Fruit fly (Drosophila melanogaster): ENCODE results near the gene CG13458.
A peak's percentile ranks its signal among the peaks of the same experiment; 100 is the strongest.

The CG13458 gene

DNA sequence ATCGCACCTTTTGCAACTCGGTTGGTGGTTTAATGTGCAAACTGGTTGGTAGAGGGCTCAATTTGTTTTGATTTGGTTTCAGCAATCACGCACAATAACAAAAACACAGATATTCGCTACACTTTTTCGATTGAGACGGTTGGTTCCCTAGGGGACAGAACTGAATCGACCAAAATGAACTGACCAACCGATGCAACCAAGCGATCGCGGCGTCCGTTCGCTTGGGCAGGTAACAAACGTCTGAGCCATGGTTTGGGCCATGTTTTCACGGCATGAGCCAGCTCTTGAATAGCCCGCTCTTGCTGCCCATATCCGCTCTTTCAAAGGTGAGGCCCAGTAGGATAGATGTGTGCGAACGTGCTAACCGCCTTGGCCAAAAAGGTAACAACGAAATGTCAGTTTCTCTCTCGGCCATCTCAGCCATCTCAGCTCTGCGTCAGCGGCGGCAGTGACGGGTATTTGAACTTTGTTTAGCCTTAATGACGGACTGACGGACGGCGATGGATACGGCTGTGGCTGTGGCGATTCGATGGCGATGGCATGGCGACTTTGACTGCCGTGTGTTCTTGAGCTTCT is 11.8 kb downstream of the CG13458 start, which contains the start of gene CG16959 (continued):
- TF ChIP-seq Dbx (GFP tag; IDR thresholded peaks at IDR 0.05) (no peak), CG10462 (GFP tag; optimal IDR thresholded peaks at IDR 0.05) (no peak), E2f1 (GFP tag; IDR thresholded peaks at IDR 0.05) (no peak), Dp (GFP tag; optimal IDR thresholded peaks at IDR 0.05) (no peak), ham (GFP tag; IDR thresholded peaks at IDR 0.05) (no peak), Mes4 (GFP tag; optimal IDR thresholded peaks at IDR 0.05) (no peak), CG12942 (GFP tag; optimal IDR thresholded peaks at IDR 0.05) (no peak), ems (GFP tag; optimal IDR thresholded peaks at IDR 0.05) (no peak), Poxn (GFP tag; IDR thresholded peaks at IDR 0.05) (no peak), Opbp (GFP tag; IDR thresholded peaks at IDR 0.05; ENCODE audit: partially characterized antibody) (0 out of 3 replicates have a peak, but pooled peaks have one; percentile 35), caup (GFP tag; optimal IDR thresholded peaks at IDR 0.05; ENCODE audit: severe bottlenecking) (no peak), Bdp1 (GFP tag; optimal IDR thresholded peaks at IDR 0.05) (no peak), kni (GFP tag; optimal IDR thresholded peaks at IDR 0.05) (peak; percentile 91), CG14710 (tag; optimal IDR thresholded peaks at IDR 0.05) (no peak), CG10274 (GFP tag; optimal IDR thresholded peaks at IDR 0.05) (peak; percentile 14), nmo (GFP tag; optimal IDR thresholded peaks at IDR 0.05) (no peak), bigmax (GFP tag; optimal IDR thresholded peaks at IDR 0.05) (no peak), CG8944 (GFP tag; optimal IDR thresholded peaks at IDR 0.05) (no peak), ken (GFP tag; IDR thresholded peaks at IDR 0.05) (no peak), CG11456 (GFP tag; IDR thresholded peaks at IDR 0.05) (no peak), pb (GFP tag; optimal IDR thresholded peaks at IDR 0.05) (peak; percentile 11), CG16815 (GFP tag; optimal IDR thresholded peaks at IDR 0.05) (no peak), gt (GFP tag; IDR thresholded peaks at IDR 0.05) (no peak), ERR (GFP tag; optimal IDR thresholded peaks at IDR 0.05) (no peak), CG17186 (GFP tag; optimal IDR thresholded peaks at IDR 0.05) (no peak), eve (GFP tag; optimal IDR thresholded peaks at IDR 0.05) (no peak), CG11560 (tag; IDR thresholded peaks at IDR 0.05) (no peak), CG33213 (GFP tag; optimal IDR thresholded peaks at IDR 0.05) (no peak), tio (GFP tag; optimal IDR thresholded peaks at IDR 0.05) (no peak), BEAF-32 (GFP tag; optimal IDR thresholded peaks at IDR 0.05) (no peak)

DNA sequence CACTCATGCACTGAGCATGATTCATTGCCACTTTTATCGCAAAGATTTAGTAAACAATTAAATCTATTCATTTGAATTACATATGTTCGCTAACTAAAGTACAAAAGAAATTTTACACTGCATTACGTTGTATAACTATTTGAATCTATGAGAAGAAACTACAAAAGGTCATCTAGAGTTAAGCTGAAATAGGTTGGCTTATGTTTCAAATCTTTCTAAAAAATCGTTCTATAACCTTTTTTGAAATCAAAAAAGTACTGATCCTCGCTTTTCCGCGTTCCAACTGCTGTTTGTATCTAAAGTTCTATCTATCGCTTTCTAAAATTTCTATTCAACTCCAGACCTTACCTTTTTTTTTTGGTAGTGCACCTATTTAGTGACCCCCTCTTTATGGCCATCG is 12.4 kb downstream of the CG13458 start:
- TF ChIP-seq Hr78 (GFP tag; optimal IDR thresholded peaks at IDR 0.05) (peak in 1 of 2 experiments; percentile 0), fd3F (GFP tag; optimal IDR thresholded peaks at IDR 0.05) (no peak), BEAF-32 (GFP tag; optimal IDR thresholded peaks at IDR 0.05) (no peak), dmrt11E (tag; optimal IDR thresholded peaks at IDR 0.05) (peak; percentile 2), sens (GFP tag) (peak; percentile 82), lola (GFP tag; optimal IDR thresholded peaks at IDR 0.05) (peak in 1 of 3 experiments; percentile 24)

- no peak for TF ChIP-seq Sry-δ (GFP tag; optimal IDR thresholded peaks at IDR 0.05)
These were observed 17.9 kb downstream of the CG13458 start, which contains the start of gene CG13457 for dm6 chr3L:15131278-15131677. TSS of gene CG13457 (minus strand) at chr3L:15131378.

Data from whole organism, embryonic.